Worm (Caenorhabditis elegans): Measurements from ENCODE around the gene sax-2.
A peak's percentile ranks its signal among the peaks of the same experiment; 100 is the strongest.

Gene sax-2

DNA sequence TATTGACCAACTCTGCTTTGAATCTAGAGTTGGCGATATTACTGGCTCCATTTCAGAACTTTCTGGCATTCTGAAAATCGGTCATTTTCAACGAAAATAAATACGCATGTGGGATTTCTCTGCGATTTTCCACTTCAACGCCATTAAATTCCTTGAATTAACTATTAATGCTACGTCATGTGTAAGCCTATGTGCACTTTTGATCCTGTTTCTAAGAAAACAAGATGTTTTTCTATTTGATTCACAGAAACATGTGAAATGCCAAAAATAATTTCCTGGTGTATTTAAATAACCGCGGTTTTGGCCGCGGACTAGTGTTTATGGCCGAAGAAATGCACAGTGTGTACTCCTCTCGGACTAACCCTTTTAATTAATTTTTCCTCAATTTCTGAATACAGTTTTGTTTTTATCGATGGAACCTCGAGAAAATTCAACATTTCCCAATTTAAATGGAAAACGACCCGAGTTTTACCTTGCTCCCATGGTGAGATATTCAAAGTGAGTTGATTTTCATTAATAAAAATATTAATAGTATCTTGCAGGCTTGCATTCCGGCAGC is 40.7 kb upstream of the sax-2 start, which contains the start of the genes C45G9.11 and C45G9.2 (continued):
- TF ChIP-seq nhr-12 (tag; optimal IDR thresholded peaks at IDR 0.05): no peak
- TF ChIP-seq swsn-7 (tag; optimal IDR thresholded peaks at IDR 0.05): peak; percentile 78

- no peak for TF ChIP-seq sox-4 (tag; optimal IDR thresholded peaks at IDR 0.05)
- TF ChIP-seq ets-5 (GFP tag; IDR thresholded peaks at IDR 0.05): no peak
- no peak for TF ChIP-seq sptf-1 (tag; optimal IDR thresholded peaks at IDR 0.05)
- TF ChIP-seq efl-1 (optimal IDR thresholded peaks at IDR 0.05): no peak
- peak in 1 of 2 experiments; percentile 21 for TF ChIP-seq efl-1 (GFP tag; optimal IDR thresholded peaks at IDR 0.05 in 1 of 2)
- TF ChIP-seq mab-9 (GFP tag; IDR thresholded peaks at IDR 0.05): no peak
Measured at ce11 chrIII:5071509-5071908, 38.0 kb upstream of the sax-2 start, which contains the start of gene C45G9.12. TSS of gene C45G9.12 (minus strand) at chrIII:5071609.

ce11 chrIII:5074398-5074797 is 35.1 kb upstream of the sax-2 start, which contains the start of gene ttbk-6:
TSS of gene ttbk-6 (plus strand) at chrIII:5074698.
- TF ChIP-seq zag-1 (tag; optimal IDR thresholded peaks at IDR 0.05) (no peak), ces-1 (GFP tag; optimal IDR thresholded peaks at IDR 0.05) (no peak), lin-15B (tag; optimal IDR thresholded peaks at IDR 0.05) (no peak), lin-35 (GFP tag; optimal IDR thresholded peaks at IDR 0.05) (no peak), ets-5 (GFP tag; IDR thresholded peaks at IDR 0.05) (no peak), snpc-4 (tag; optimal IDR thresholded peaks at IDR 0.05) (no peak), nhr-47 (tag; optimal IDR thresholded peaks at IDR 0.05) (no peak), ztf-11 (tag; optimal IDR thresholded peaks at IDR 0.05) (no peak), mdl-1 (tag; optimal IDR thresholded peaks at IDR 0.05) (no peak), lin-14 (GFP tag; optimal IDR thresholded peaks at IDR 0.05) (no peak), nhr-85 (tag) (no peak), aly-2 (tag; optimal IDR thresholded peaks at IDR 0.05) (no peak), egl-13 (tag; optimal IDR thresholded peaks at IDR 0.05) (no peak), vab-15 (tag; optimal IDR thresholded peaks at IDR 0.05) (no peak), isw-1 (GFP tag; IDR thresholded peaks at IDR 0.05) (no peak), blmp-1 (tag; optimal IDR thresholded peaks at IDR 0.05) (no peak)

ce11 chrIII:5076569-5076968 is 32.9 kb upstream of the sax-2 start:
- TF ChIP-seq dpl-1 (GFP tag; optimal IDR thresholded peaks at IDR 0.05) (peak in 1 of 3 experiments; percentile 48), efl-1 (optimal IDR thresholded peaks at IDR 0.05) (peak; percentile 56 to 69), efl-1 (GFP tag; optimal IDR thresholded peaks at IDR 0.05 in 1 of 2) (peak in 1 of 2 experiments; percentile 27), swsn-7 (tag; optimal IDR thresholded peaks at IDR 0.05) (no peak), lin-35 (GFP tag; optimal IDR thresholded peaks at IDR 0.05) (peak in 1 of 2 experiments; percentile 2), lin-13 (GFP tag; optimal IDR thresholded peaks at IDR 0.05) (no peak), Y116A8C.19 (tag; optimal IDR thresholded peaks at IDR 0.05; ENCODE audit: borderline replicate concordance) (no peak), fkh-10 (GFP tag; optimal IDR thresholded peaks at IDR 0.05) (no peak), ceh-8 (GFP tag; optimal IDR thresholded peaks at IDR 0.05) (no peak)

- TF ChIP-seq rnt-1 (tag; optimal IDR thresholded peaks at IDR 0.05) (no peak), lin-14 (GFP tag; optimal IDR thresholded peaks at IDR 0.05) (peak; percentile 53), dsc-1 (tag; optimal IDR thresholded peaks at IDR 0.05) (no peak), hlh-17 (GFP tag; optimal IDR thresholded peaks at IDR 0.05; ENCODE audit: borderline replicate concordance) (no peak), nhr-20 (tag; optimal IDR thresholded peaks at IDR 0.05) (peak; percentile 57), ztf-4 (tag; optimal IDR thresholded peaks at IDR 0.05) (no peak), mep-1 (tag; optimal IDR thresholded peaks at IDR 0.05) (peak; percentile 21), fos-1 (tag; optimal IDR thresholded peaks at IDR 0.05) (no peak), lin-39 (tag; optimal IDR thresholded peaks at IDR 0.05) (no peak), C04F5.9 (tag; optimal IDR thresholded peaks at IDR 0.05) (no peak), tbx-2 (tag; optimal IDR thresholded peaks at IDR 0.05) (no peak), efl-1 (optimal IDR thresholded peaks at IDR 0.05) (peak in 1 of 2 experiments; percentile 6), efl-1 (GFP tag; optimal IDR thresholded peaks at IDR 0.05 in 1 of 2) (peak in 1 of 2 experiments; percentile 88), unc-98 (GFP tag; IDR thresholded peaks at IDR 0.05) (no peak), nhr-19 (GFP tag; conservative IDR thresholded peaks at IDR 0.05) (peak; percentile 49), nhr-76 (tag; optimal IDR thresholded peaks at IDR 0.05) (no peak), C16A3.4 (tag; optimal IDR thresholded peaks at IDR 0.05) (no peak), ces-1 (GFP tag; optimal IDR thresholded peaks at IDR 0.05) (no peak), nhr-90 (tag; optimal IDR thresholded peaks at IDR 0.05; ENCODE audit: poor library complexity) (no peak), mab-9 (GFP tag; IDR thresholded peaks at IDR 0.05) (no peak), irx-1 (tag; optimal IDR thresholded peaks at IDR 0.05) (no peak), swsn-7 (tag; optimal IDR thresholded peaks at IDR 0.05) (no peak), zag-1 (tag; optimal IDR thresholded peaks at IDR 0.05) (no peak)
Measured at ce11 chrIII:5077150-5077814, 32.2 kb upstream of the sax-2 start, which contains the start of gene alh-1. TSS of gene alh-1 (plus strand) at chrIII:5077764.

All from whole organism, L1 larva.